Fruit fly (Drosophila melanogaster): Measurements from ENCODE around the gene ClC-a.

The ClC-a gene

dm6 chr3R:11776068-11776767 is 36.8 kb downstream of the ClC-a start:
- TF ChIP-seq Hnf4 (GFP tag; optimal IDR thresholded peaks at IDR 0.05): no peak
- peak; percentile 14 for TF ChIP-seq Vsx2 (GFP tag; optimal IDR thresholded peaks at IDR 0.05; ENCODE audit: partially characterized antibody)

DNA sequence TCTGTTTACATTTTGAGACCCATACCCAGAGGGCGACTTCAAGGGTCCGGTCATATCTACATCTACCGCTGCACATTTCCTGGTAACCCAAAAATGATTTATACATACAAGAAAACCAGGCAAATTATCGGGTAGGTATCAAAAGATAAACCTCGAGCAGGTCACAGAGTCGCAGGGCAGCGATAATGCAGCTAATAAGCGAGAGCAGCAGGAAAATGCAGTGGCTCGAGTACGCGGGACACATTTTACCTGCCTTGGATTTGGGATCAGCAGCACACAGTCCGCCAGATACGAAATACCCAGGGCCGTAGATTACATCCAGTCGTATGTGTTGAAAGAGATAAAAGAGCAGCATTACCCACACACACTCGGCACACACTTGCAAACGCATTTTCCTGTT is 37.8 kb downstream of the ClC-a start:
- TF ChIP-seq woc (GFP tag; optimal IDR thresholded peaks at IDR 0.05) (no peak), rgr (GFP tag; optimal IDR thresholded peaks at IDR 0.05) (no peak), CG32264 (GFP tag; optimal IDR thresholded peaks at IDR 0.05) (no peak), Myc (optimal IDR thresholded peaks at IDR 0.05) (no peak), foxo (GFP tag; optimal IDR thresholded peaks at IDR 0.05) (no peak), Jra (GFP tag; optimal IDR thresholded peaks at IDR 0.05) (no peak), sv (GFP tag; optimal IDR thresholded peaks at IDR 0.05) (no peak), dl (GFP tag; optimal IDR thresholded peaks at IDR 0.05; ENCODE audit: insufficient read depth in 1 of 2, partially characterized antibody in 2 of 2) (no peak), h (GFP tag; optimal IDR thresholded peaks at IDR 0.05) (no peak), dsf (GFP tag; optimal IDR thresholded peaks at IDR 0.05; ENCODE audit: borderline replicate concordance) (no peak), CrebA (GFP tag; optimal IDR thresholded peaks at IDR 0.05; ENCODE audit: borderline replicate concordance) (no peak)

dm6 chr3R:11773999-11774397 is 39.0 kb downstream of the ClC-a start:
- TF ChIP-seq Mio (GFP tag; optimal IDR thresholded peaks at IDR 0.05): no peak
- TF ChIP-seq Abd-B (GFP tag; optimal IDR thresholded peaks at IDR 0.05): no peak
- TF ChIP-seq GATAd (GFP tag; optimal IDR thresholded peaks at IDR 0.05): no peak
- no peak for TF ChIP-seq dmrt93B (GFP tag; optimal IDR thresholded peaks at IDR 0.05)
- TF ChIP-seq Dfd (GFP tag; optimal IDR thresholded peaks at IDR 0.05): no peak
- TF ChIP-seq CrebA (GFP tag; optimal IDR thresholded peaks at IDR 0.05; ENCODE audit: borderline replicate concordance): no peak
- no peak for TF ChIP-seq dsf (GFP tag; optimal IDR thresholded peaks at IDR 0.05; ENCODE audit: borderline replicate concordance)
- TF ChIP-seq dl (GFP tag; optimal IDR thresholded peaks at IDR 0.05; ENCODE audit: insufficient read depth in 1 of 2, partially characterized antibody in 2 of 2): no peak
- TF ChIP-seq woc (GFP tag; optimal IDR thresholded peaks at IDR 0.05): peak; percentile 40
- TF ChIP-seq jim (GFP tag; optimal IDR thresholded peaks at IDR 0.05): no peak
- TF ChIP-seq CG32264 (GFP tag; optimal IDR thresholded peaks at IDR 0.05): no peak
- TF ChIP-seq usp (GFP tag; optimal IDR thresholded peaks at IDR 0.05): no peak
- TF ChIP-seq ey (GFP tag; optimal IDR thresholded peaks at IDR 0.05): peak; percentile 42
- TF ChIP-seq Rel (GFP tag; optimal IDR thresholded peaks at IDR 0.05): no peak
- no peak for TF ChIP-seq Rel (tag; optimal IDR thresholded peaks at IDR 0.05)
- no peak for TF ChIP-seq brk (GFP tag; optimal IDR thresholded peaks at IDR 0.05)
- TF ChIP-seq rgr (GFP tag; optimal IDR thresholded peaks at IDR 0.05): peak; percentile 20
- no peak for TF ChIP-seq psq (GFP tag; optimal IDR thresholded peaks at IDR 0.05)
- TF ChIP-seq pan (optimal IDR thresholded peaks at IDR 0.05): no peak
- TF ChIP-seq HLH106 (tag; optimal IDR thresholded peaks at IDR 0.05): peak; percentile 59
- TF ChIP-seq N (GFP tag; optimal IDR thresholded peaks at IDR 0.05): no peak
- no peak for TF ChIP-seq Hr83 (GFP tag; optimal IDR thresholded peaks at IDR 0.05; ENCODE audit: poor library complexity, severe bottlenecking)
- TF ChIP-seq sv (GFP tag; optimal IDR thresholded peaks at IDR 0.05): no peak
- peak; percentile 55 for TF ChIP-seq fru (GFP tag; optimal IDR thresholded peaks at IDR 0.05)
- no peak for TF ChIP-seq Hr78 (GFP tag; optimal IDR thresholded peaks at IDR 0.05)
- no peak for TF ChIP-seq lola (GFP tag; optimal IDR thresholded peaks at IDR 0.05)
- TF ChIP-seq tai (GFP tag; optimal IDR thresholded peaks at IDR 0.05): no peak
- TF ChIP-seq br (GFP tag; optimal IDR thresholded peaks at IDR 0.05): no peak
- peak in 1 of 2 experiments; percentile 62 for TF ChIP-seq foxo (GFP tag; optimal IDR thresholded peaks at IDR 0.05)
- peak; percentile 39 for TF ChIP-seq h (GFP tag; optimal IDR thresholded peaks at IDR 0.05)
- no peak for TF ChIP-seq Dif (GFP tag; optimal IDR thresholded peaks at IDR 0.05; ENCODE audit: partially characterized antibody)
- no peak for TF ChIP-seq CG9705 (GFP tag; optimal IDR thresholded peaks at IDR 0.05)
- no peak for TF ChIP-seq Vsx2 (GFP tag; optimal IDR thresholded peaks at IDR 0.05; ENCODE audit: partially characterized antibody)
- peak; percentile 70 for TF ChIP-seq Sp1 (GFP tag; optimal IDR thresholded peaks at IDR 0.05)
- peak; percentile 52 for TF ChIP-seq OdsH (GFP tag; optimal IDR thresholded peaks at IDR 0.05)
- TF ChIP-seq Hnf4 (GFP tag; optimal IDR thresholded peaks at IDR 0.05): peak; percentile 5
- no peak for TF ChIP-seq sage (GFP tag; optimal IDR thresholded peaks at IDR 0.05)
- TF ChIP-seq Myc (optimal IDR thresholded peaks at IDR 0.05): no peak
- no peak for TF ChIP-seq Jra (GFP tag; optimal IDR thresholded peaks at IDR 0.05)

All from whole organism, wandering third instar larva.